Worm (Caenorhabditis elegans): ENCODE data around the gene JC8.4.

DNA sequence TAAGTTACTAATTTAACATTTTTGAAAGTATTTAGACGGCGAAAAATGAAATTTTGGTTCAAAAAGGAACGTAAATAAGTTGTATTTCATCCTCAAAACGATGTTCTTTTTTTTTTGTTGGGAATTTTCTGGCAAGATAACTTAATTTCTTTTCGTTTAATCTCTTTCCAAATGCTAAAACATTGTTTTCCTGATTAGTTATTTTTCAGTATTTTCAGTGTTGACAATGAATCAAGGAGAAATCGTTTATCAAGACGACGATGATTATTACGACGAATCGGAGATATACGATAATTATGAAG, 2.7 kb upstream of the JC8.4 start, which contains the start of gene lin-54:
- TF ChIP-seq W03F9.2 (tag; optimal IDR thresholded peaks at IDR 0.05) (no peak), him-1 (tag; optimal IDR thresholded peaks at IDR 0.05) (no peak)

Data from whole organism, L4/young adult.